Fruit fly (Drosophila melanogaster) whole organism, wandering third instar larva: ENCODE results near the gene vig.

Source experiments
- Mio ChIP-seq: sonication (Bioruptor generic); optimal IDR thresholded peaks from 2 replicates; lab custom pipeline; 2016; ENCODE audit warnings: missing biosample characterization, missing genetic modification characterization
- OdsH ChIP-seq: fragments of 200-800 bp; sonication (Bioruptor generic); optimal IDR thresholded peaks from 2 replicates; lab custom pipeline; 2016; ENCODE audit warnings: missing biosample characterization, mild to moderate bottlenecking, missing genetic modification characterization
- dsf ChIP-seq: sonication (Bioruptor generic); optimal IDR thresholded peaks from 2 replicates; lab custom pipeline; 2016; ENCODE audit warnings: missing biosample characterization, missing genetic modification characterization, borderline replicate concordance

DNA sequence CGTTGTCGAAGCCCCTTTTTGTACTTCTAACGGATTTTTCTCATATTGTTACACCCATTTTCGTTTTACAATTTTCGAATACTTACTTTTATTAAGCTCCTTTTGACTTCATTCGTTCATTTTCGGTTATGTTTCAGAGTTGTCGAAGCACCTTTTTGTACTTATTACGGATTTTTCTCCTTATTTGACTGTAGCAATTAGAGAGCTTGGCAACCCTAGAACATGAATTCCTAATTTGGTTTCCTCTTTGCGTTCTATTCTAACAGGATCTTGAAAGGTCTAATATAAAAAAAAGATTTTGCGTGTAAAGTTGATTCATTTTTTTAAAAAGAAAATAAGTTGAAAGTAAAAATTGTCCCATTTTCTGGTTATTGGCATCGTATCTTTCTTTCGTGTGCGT, 8.0 kb downstream of the vig start:
- no peak for TF ChIP-seq OdsH (GFP tag; lab: Kevin White, UChicago)
- TF ChIP-seq dsf (GFP tag; lab: Kevin White, UChicago): no peak
- no peak for TF ChIP-seq Mio (GFP tag; lab: Kevin White, UChicago)
